Fruit fly (Drosophila melanogaster) whole organism, adult: ENCODE results near the gene Cpr72Ec.

Source experiments
- CG11617 ChIP-seq: fragments of 200-800 bp; sonication (Bioruptor generic); optimal IDR thresholded peaks from 2 replicates; lab custom pipeline; 2017; ENCODE audit warnings: mild to moderate bottlenecking, missing biosample characterization, missing genetic modification reagents, missing genetic modification characterization
- CG12768 ChIP-seq: fragments of 200-800 bp; sonication (Bioruptor generic); optimal IDR thresholded peaks from 2 replicates; lab custom pipeline; 2017; ENCODE audit warnings: missing biosample characterization, missing genetic modification characterization, mild to moderate bottlenecking, moderate library complexity, missing genetic modification reagents
- CG14711 ChIP-seq: fragments of 200-800 bp; sonication (Bioruptor generic); optimal IDR thresholded peaks from 2 replicates; lab custom pipeline; 2018; ENCODE audit warnings: missing biosample characterization, mild to moderate bottlenecking, missing genetic modification characterization, moderate library complexity
- CG1620 ChIP-seq: fragments of 200-800 bp; sonication (Bioruptor generic); optimal IDR thresholded peaks from 2 replicates; lab custom pipeline; 2016; ENCODE audit warnings: missing biosample characterization, missing genetic modification characterization
- CG33017 ChIP-seq: fragments of 200-800 bp; sonication (Bioruptor generic); optimal IDR thresholded peaks from 2 replicates; lab custom pipeline; 2018; ENCODE audit warnings: missing biosample characterization, mild to moderate bottlenecking, missing genetic modification characterization, moderate library complexity
- CG5204 ChIP-seq: fragments of 200-800 bp; sonication (Bioruptor generic); optimal IDR thresholded peaks from 2 replicates; lab custom pipeline; 2016; ENCODE audit warnings: missing biosample characterization, missing genetic modification characterization
- CG7045 ChIP-seq: fragments of 200-800 bp; sonication (Bioruptor generic); optimal IDR thresholded peaks from 2 replicates; lab custom pipeline; 2017; ENCODE audit warnings: missing biosample characterization, mild to moderate bottlenecking, missing genetic modification characterization
- CG7101 ChIP-seq: fragments of 200-800 bp; sonication (Bioruptor generic); optimal IDR thresholded peaks from 2 replicates; lab custom pipeline; 2018; ENCODE audit warnings: missing biosample characterization, mild to moderate bottlenecking, missing genetic modification characterization, moderate library complexity
- Clk ChIP-seq: fragments of 200-800 bp; sonication (Bioruptor generic); optimal IDR thresholded peaks from 2 replicates; lab custom pipeline; 2017; ENCODE audit warnings: missing biosample characterization, missing genetic modification characterization
- Crg-1 ChIP-seq: fragments of 200-800 bp; sonication (Bioruptor generic); optimal IDR thresholded peaks from 2 replicates; lab custom pipeline; 2016; ENCODE audit warnings: missing biosample characterization, missing genetic modification characterization
- Hr96 ChIP-seq: fragments of 200-800 bp; sonication (Bioruptor generic); optimal IDR thresholded peaks from 2 replicates; lab custom pipeline; 2016; ENCODE audit warnings: missing biosample characterization, missing genetic modification characterization
- Mnt ChIP-seq: fragments of 200-800 bp; sonication (Bioruptor generic); optimal IDR thresholded peaks from 2 replicates; lab custom pipeline; 2016; ENCODE audit warnings: missing biosample characterization, mild to moderate bottlenecking, missing genetic modification characterization
- bab1 ChIP-seq: fragments of 200-800 bp; sonication (Bioruptor generic); optimal IDR thresholded peaks from 3 replicates; lab custom pipeline; 2019; ENCODE audit warnings: missing biosample characterization, mild to moderate bottlenecking, missing genetic modification characterization, moderate library complexity
- cic ChIP-seq: fragments of 200-800 bp; sonication (Bioruptor generic); optimal IDR thresholded peaks from 2 replicates; lab custom pipeline; 2017; ENCODE audit warnings: missing biosample characterization, mild to moderate bottlenecking, missing genetic modification characterization, moderate library complexity
- cnc ChIP-seq, 2 experiments: fragments of >200 bp; optimal IDR thresholded peaks; 2 replicates each; lab custom pipeline; 2017
- kay ChIP-seq: fragments of 200-800 bp; sonication (Bioruptor generic); peaks from one replicate; lab custom pipeline; 2016; ENCODE audit warnings: missing biosample characterization, missing genetic modification characterization, borderline replicate concordance
- ovo ChIP-seq: fragments of 200-800 bp; sonication (Bioruptor generic); optimal IDR thresholded peaks from 2 replicates; lab custom pipeline; 2016; ENCODE audit warnings: missing biosample characterization, missing genetic modification characterization
- pad ChIP-seq: fragments of 200-800 bp; sonication (Bioruptor generic); optimal IDR thresholded peaks from 3 replicates; lab custom pipeline; 2017; ENCODE audit warnings: missing biosample characterization, missing genetic modification characterization, mild to moderate bottlenecking, moderate library complexity, missing genetic modification reagents
- tj ChIP-seq: fragments of 200-800 bp; sonication (Bioruptor generic); optimal IDR thresholded peaks from 3 replicates; lab custom pipeline; 2017; ENCODE audit warnings: missing biosample characterization, mild to moderate bottlenecking, missing genetic modification characterization, moderate library complexity
- toe ChIP-seq: fragments of 200-800 bp; sonication (Bioruptor generic); optimal IDR thresholded peaks from 2 replicates; lab custom pipeline; 2016; ENCODE audit warnings: missing biosample characterization, missing genetic modification characterization

The Cpr72Ec gene

dm6 chr3L:16334876-16335275 lies 32.3 kb downstream of the Cpr72Ec start:
- TF ChIP-seq kay (GFP tag; lab: Kevin White, UChicago), result no peak
- TF ChIP-seq toe, result no peak
- no peak for TF ChIP-seq cic (GFP tag; lab: Kevin White, UChicago)
- no peak for TF ChIP-seq cnc (optimal IDR thresholded peaks at IDR 0.05; lab: Kevin White, UChicago)

DNA sequence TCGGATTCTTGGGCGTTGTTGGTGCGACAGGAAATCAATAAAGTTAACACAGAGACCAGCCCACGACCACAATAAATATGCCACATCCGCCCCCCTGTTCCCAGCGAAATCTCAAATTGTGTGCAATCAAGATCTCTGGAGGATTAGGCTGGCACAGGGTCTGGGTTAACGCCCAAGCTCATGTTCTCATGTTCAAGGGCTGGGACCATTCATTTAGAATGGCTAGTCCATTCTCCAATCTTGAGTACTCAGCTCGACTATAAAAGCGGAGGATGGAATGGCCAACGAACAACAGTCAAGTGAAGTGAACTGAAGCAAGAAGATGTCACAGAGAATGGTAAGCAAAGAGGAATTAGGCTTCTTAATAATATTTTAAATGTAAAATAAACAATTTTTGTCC lies 34.1 kb downstream of the Cpr72Ec start, which contains the start of gene CG13056:
Gene CG13056, plus strand, starts transcription at position 301 of the 400 bp plus-strand sequence.
- no peak for TF ChIP-seq cnc (optimal IDR thresholded peaks at IDR 0.05; lab: Kevin White, UChicago)
- no peak for TF ChIP-seq tj (GFP tag; lab: Kevin White, UChicago)
- no peak for TF ChIP-seq kay (GFP tag; lab: Kevin White, UChicago)
- TF ChIP-seq toe, result no peak
- TF ChIP-seq CG12768 (GFP tag; lab: Kevin White, UChicago), result no peak

- no peak for TF ChIP-seq CG7101 (tag; lab: Kevin White, UChicago)
- no peak for TF ChIP-seq bab1 (GFP tag; lab: Kevin White, UChicago)
- no peak for TF ChIP-seq cnc (optimal IDR thresholded peaks at IDR 0.05; lab: Kevin White, UChicago)
- TF ChIP-seq CG11617 (GFP tag; lab: Kevin White, UChicago), result no peak
- no peak for TF ChIP-seq cic (GFP tag; lab: Kevin White, UChicago)
- no peak for TF ChIP-seq CG7045 (GFP tag; lab: Kevin White, UChicago)
- no peak for TF ChIP-seq pad (GFP tag; lab: Kevin White, UChicago)
- no peak for TF ChIP-seq CG33017 (tag; lab: Kevin White, UChicago)
- TF ChIP-seq Mnt (GFP tag; lab: Kevin White, UChicago), result no peak
- no peak for TF ChIP-seq toe
- TF ChIP-seq Clk (GFP tag; lab: Kevin White, UChicago), result no peak
- no peak for TF ChIP-seq CG5204 (GFP tag; lab: Kevin White, UChicago)
Observed at dm6 chr3L:16331633-16332032, 35.5 kb downstream of the Cpr72Ec start, which contains the start of gene retinin. TSS of gene retinin (plus strand) at chr3L:16331933.

DNA sequence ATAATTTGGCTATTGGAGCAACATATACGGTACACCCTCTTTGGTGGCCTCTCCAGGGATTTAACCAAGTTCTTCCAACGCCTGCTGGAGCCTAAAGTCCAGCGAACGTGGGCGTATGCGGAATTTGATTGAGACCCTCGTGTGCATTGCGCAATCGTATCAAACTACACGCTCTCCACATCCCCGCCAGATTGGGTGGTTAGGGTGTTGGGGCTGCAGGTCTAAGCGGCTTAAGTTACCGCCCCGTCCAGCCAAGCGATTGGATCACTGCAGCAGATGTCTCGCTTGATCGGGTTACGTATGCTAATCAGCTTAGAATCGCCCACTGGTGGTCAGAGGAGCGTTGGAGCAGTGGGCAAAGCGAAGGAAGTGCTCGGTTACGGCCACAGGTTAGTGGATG lies 36.4 kb downstream of the Cpr72Ec start, which contains the start of gene CG33060:
Gene CG33060, plus strand, starts transcription at position 301 of the 400 bp plus-strand sequence.
- no peak for TF ChIP-seq bab1 (GFP tag; lab: Kevin White, UChicago)
- no peak for TF ChIP-seq kay (GFP tag; lab: Kevin White, UChicago)
- TF ChIP-seq Mnt (GFP tag; lab: Kevin White, UChicago), result no peak
- no peak for TF ChIP-seq CG7101 (tag; lab: Kevin White, UChicago)
- TF ChIP-seq toe, result no peak
- TF ChIP-seq CG33017 (tag; lab: Kevin White, UChicago), result no peak
- no peak for TF ChIP-seq cic (GFP tag; lab: Kevin White, UChicago)
- no peak for TF ChIP-seq tj (GFP tag; lab: Kevin White, UChicago)
- TF ChIP-seq CG7045 (GFP tag; lab: Kevin White, UChicago), result no peak
- TF ChIP-seq Hr96 (GFP tag; lab: Kevin White, UChicago), result no peak
- no peak for TF ChIP-seq CG1620
- no peak for TF ChIP-seq ovo (GFP tag; lab: Kevin White, UChicago)
- no peak for TF ChIP-seq cnc (optimal IDR thresholded peaks at IDR 0.05; lab: Kevin White, UChicago)
- TF ChIP-seq CG14711 (tag; lab: Kevin White, UChicago), result no peak
- TF ChIP-seq pad (GFP tag; lab: Kevin White, UChicago), result no peak
- TF ChIP-seq CG11617 (GFP tag; lab: Kevin White, UChicago), result no peak
- no peak for TF ChIP-seq CG12768 (GFP tag; lab: Kevin White, UChicago)
- TF ChIP-seq Crg-1, result no peak
- no peak for TF ChIP-seq Clk (GFP tag; lab: Kevin White, UChicago)
- TF ChIP-seq CG5204 (GFP tag; lab: Kevin White, UChicago), result no peak

DNA sequence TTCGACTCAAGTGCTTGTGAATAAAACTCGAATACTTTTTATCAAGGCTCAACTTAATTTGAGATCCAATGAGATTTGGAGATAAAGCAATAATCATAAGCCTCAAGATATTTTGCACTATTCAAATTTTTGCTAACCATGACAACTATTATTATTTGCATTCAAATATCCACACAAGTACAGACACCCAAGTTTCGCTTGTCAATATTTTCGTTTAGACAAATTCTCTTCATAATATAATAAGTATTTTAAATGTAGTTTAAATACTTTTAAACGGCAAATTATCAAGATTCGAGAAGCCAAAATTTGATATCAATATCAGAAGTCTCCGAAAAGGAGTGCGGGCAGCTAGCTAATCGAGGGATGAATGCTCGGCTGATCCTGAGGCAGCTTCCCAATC lies 37.6 kb downstream of the Cpr72Ec start, which contains the start of gene CG33061:
Gene CG33061, plus strand, starts transcription at position 301 of the 400 bp plus-strand sequence.
- no peak for TF ChIP-seq kay (GFP tag; lab: Kevin White, UChicago)
- no peak for TF ChIP-seq ovo (GFP tag; lab: Kevin White, UChicago)
- no peak for TF ChIP-seq CG33017 (tag; lab: Kevin White, UChicago)
- no peak for TF ChIP-seq CG7045 (GFP tag; lab: Kevin White, UChicago)
- no peak for TF ChIP-seq toe
- no peak for TF ChIP-seq CG14711 (tag; lab: Kevin White, UChicago)
- TF ChIP-seq Mnt (GFP tag; lab: Kevin White, UChicago), result no peak
- TF ChIP-seq CG7101 (tag; lab: Kevin White, UChicago), result no peak
- no peak for TF ChIP-seq CG5204 (GFP tag; lab: Kevin White, UChicago)
- TF ChIP-seq CG1620, result no peak
- no peak for TF ChIP-seq Clk (GFP tag; lab: Kevin White, UChicago)
- TF ChIP-seq cic (GFP tag; lab: Kevin White, UChicago), result no peak
- TF ChIP-seq CG11617 (GFP tag; lab: Kevin White, UChicago), result no peak
- no peak for TF ChIP-seq Hr96 (GFP tag; lab: Kevin White, UChicago)
- no peak for TF ChIP-seq cnc (optimal IDR thresholded peaks at IDR 0.05; lab: Kevin White, UChicago)

- TF ChIP-seq CG7101 (tag; lab: Kevin White, UChicago), result no peak
- no peak for TF ChIP-seq ovo (GFP tag; lab: Kevin White, UChicago)
- TF ChIP-seq tj (GFP tag; lab: Kevin White, UChicago), result no peak
- TF ChIP-seq Mnt (GFP tag; lab: Kevin White, UChicago), result no peak
- TF ChIP-seq Crg-1, result no peak
- no peak for TF ChIP-seq cic (GFP tag; lab: Kevin White, UChicago)
- TF ChIP-seq kay (GFP tag; lab: Kevin White, UChicago), result no peak
- TF ChIP-seq Hr96 (GFP tag; lab: Kevin White, UChicago), result no peak
- TF ChIP-seq CG33017 (tag; lab: Kevin White, UChicago), result no peak
- TF ChIP-seq CG7045 (GFP tag; lab: Kevin White, UChicago), result no peak
- no peak for TF ChIP-seq toe
- TF ChIP-seq pad (GFP tag; lab: Kevin White, UChicago), result no peak
- no peak for TF ChIP-seq Clk (GFP tag; lab: Kevin White, UChicago)
- TF ChIP-seq bab1 (GFP tag; lab: Kevin White, UChicago), result no peak
- no peak for TF ChIP-seq CG12768 (GFP tag; lab: Kevin White, UChicago)
- no peak for TF ChIP-seq cnc (optimal IDR thresholded peaks at IDR 0.05; lab: Kevin White, UChicago)
Observed at dm6 chr3L:16328207-16328891, 38.8 kb downstream of the Cpr72Ec start, which contains the start of gene CG13058. TSS of gene CG13058 (plus strand) at chr3L:16328841.
